Fruit fly (Drosophila melanogaster) whole organism, prepupa: ENCODE measurements around the gene Pde11.

Experiments
- Blimp-1 ChIP-seq: fragments of 200-800 bp; sonication (Bioruptor generic); optimal IDR thresholded peaks from 3 replicates; lab custom pipeline; 2017; ENCODE audit warnings: missing biosample characterization, missing genetic modification characterization, mild to moderate bottlenecking, moderate library complexity, missing genetic modification reagents
- CG10631 ChIP-seq: fragments of 200-800 bp; sonication (Bioruptor generic); optimal IDR thresholded peaks from 2 replicates; lab custom pipeline; 2016; ENCODE audit warnings: missing biosample characterization, missing genetic modification characterization
- CG10669 ChIP-seq: fragments of 200-800 bp; sonication (Bioruptor generic); optimal IDR thresholded peaks from 3 replicates; lab custom pipeline; 2018; ENCODE audit warnings: missing biosample characterization, mild to moderate bottlenecking, missing genetic modification characterization, moderate library complexity
- CG15336 ChIP-seq: fragments of 200-800 bp; sonication (Bioruptor generic); IDR thresholded peaks from 2 replicates; pipeline ENCODE4 v1.3.6; 2022; ENCODE audit warnings: missing biosample characterization, missing genetic modification characterization
- CG16779 ChIP-seq: fragments of 200-800 bp; sonication (Bioruptor generic); optimal IDR thresholded peaks from 3 replicates; lab custom pipeline; 2017; ENCODE audit warnings: missing biosample characterization, mild to moderate bottlenecking, missing genetic modification characterization
- CG31627 ChIP-seq: fragments of 200-800 bp; sonication (Bioruptor generic); optimal IDR thresholded peaks from 3 replicates; lab custom pipeline; 2016; ENCODE audit warnings: missing biosample characterization, missing genetic modification characterization
- CG34406 ChIP-seq: fragments of 200-800 bp; sonication (Bioruptor generic); optimal IDR thresholded peaks from 3 replicates; lab custom pipeline; 2016; ENCODE audit warnings: missing biosample characterization, missing genetic modification characterization
- CG3919 ChIP-seq: fragments of 200-800 bp; sonication (Bioruptor generic); optimal IDR thresholded peaks from 3 replicates; lab custom pipeline; 2016; ENCODE audit warnings: missing biosample characterization, missing genetic modification characterization
- CG4318 ChIP-seq: fragments of 200-800 bp; sonication (Bioruptor generic); optimal IDR thresholded peaks from 3 replicates; lab custom pipeline; 2017; ENCODE audit warnings: missing biosample characterization, mild to moderate bottlenecking, missing genetic modification characterization
- CG6163 ChIP-seq: fragments of 200-800 bp; sonication (Bioruptor generic); IDR thresholded peaks from 3 replicates; pipeline ENCODE4 v1.3.6; 2022; ENCODE audit warnings: missing biosample characterization, missing genetic modification characterization
- CG6808 ChIP-seq: fragments of 200-800 bp; sonication (Bioruptor generic); optimal IDR thresholded peaks from 3 replicates; lab custom pipeline; 2017; ENCODE audit warnings: missing biosample characterization, missing genetic modification characterization, mild to moderate bottlenecking, moderate library complexity, missing genetic modification reagents
- CG6854 ChIP-seq: fragments of 200-800 bp; sonication (Bioruptor generic); optimal IDR thresholded peaks from 2 replicates; lab custom pipeline; 2017; ENCODE audit warnings: missing biosample characterization, mild to moderate bottlenecking, missing genetic modification characterization
- CG8119 ChIP-seq: fragments of 200-800 bp; sonication (Bioruptor generic); IDR thresholded peaks from 3 replicates; pipeline ENCODE4 v1.3.6; 2022; ENCODE audit warnings: missing biosample characterization, missing genetic modification characterization
- CG9139 ChIP-seq: fragments of 200-800 bp; sonication (Bioruptor generic); optimal IDR thresholded peaks from 3 replicates; lab custom pipeline; 2017; ENCODE audit warnings: missing biosample characterization, mild to moderate bottlenecking, missing genetic modification characterization
- Eip75B ChIP-seq: fragments of 200-800 bp; sonication (Bioruptor generic); optimal IDR thresholded peaks from 3 replicates; lab custom pipeline; 2016; ENCODE audit warnings: missing biosample characterization, missing genetic modification characterization
- Eip78C ChIP-seq: fragments of 200-800 bp; sonication (Bioruptor generic); peaks from one replicate; lab custom pipeline; 2016; ENCODE audit warnings: missing biosample characterization, missing genetic modification characterization
- Eip93F ChIP-seq: fragments of 200-800 bp; sonication (Bioruptor generic); optimal IDR thresholded peaks from 2 replicates; lab custom pipeline; 2016; ENCODE audit warnings: missing biosample characterization, mild to moderate bottlenecking, missing genetic modification characterization
- Ets96B ChIP-seq: fragments of 200-800 bp; optimal IDR thresholded peaks from 2 replicates; lab custom pipeline; 2019; ENCODE audit warnings: missing biosample characterization, mild to moderate bottlenecking, missing genetic modification characterization, moderate library complexity
- Gug ChIP-seq: fragments of 200-800 bp; sonication (Bioruptor generic); IDR thresholded peaks from 2 replicates; pipeline ENCODE4 v1.3.6; 2022; ENCODE audit warnings: missing biosample characterization, missing genetic modification characterization
- Hr39 ChIP-seq: fragments of 200-800 bp; sonication (Bioruptor generic); optimal IDR thresholded peaks from 2 replicates; lab custom pipeline; 2016; ENCODE audit warnings: missing biosample characterization, missing genetic modification characterization
- Hr4 ChIP-seq: fragments of 200-800 bp; sonication (Bioruptor generic); optimal IDR thresholded peaks from 3 replicates; lab custom pipeline; 2016; ENCODE audit warnings: missing biosample characterization, missing genetic modification characterization
- Met ChIP-seq: fragments of 200-800 bp; sonication (Bioruptor generic); optimal IDR thresholded peaks from 3 replicates; lab custom pipeline; 2016; ENCODE audit warnings: missing biosample characterization, missing genetic modification characterization
- Sox102F ChIP-seq: fragments of 200-800 bp; sonication (Bioruptor generic); optimal IDR thresholded peaks from 2 replicates; lab custom pipeline; 2016; ENCODE audit warnings: missing biosample characterization, mild to moderate bottlenecking, missing genetic modification characterization
- Sox15 ChIP-seq: fragments of 200-800 bp; sonication (Bioruptor generic); optimal IDR thresholded peaks from 3 replicates; lab custom pipeline; 2016; ENCODE audit warnings: missing biosample characterization, missing genetic modification characterization
- achi ChIP-seq: fragments of 200-800 bp; sonication (Bioruptor generic); optimal IDR thresholded peaks from 3 replicates; lab custom pipeline; 2016; ENCODE audit warnings: missing biosample characterization, missing genetic modification characterization
- cyc ChIP-seq: fragments of 200-800 bp; sonication (Bioruptor generic); optimal IDR thresholded peaks from 3 replicates; lab custom pipeline; 2016; ENCODE audit warnings: missing biosample characterization, missing genetic modification characterization
- dac ChIP-seq: fragments of 200-800 bp; sonication (Bioruptor generic); optimal IDR thresholded peaks from 2 replicates; lab custom pipeline; 2017; ENCODE audit warnings: missing biosample characterization, mild to moderate bottlenecking, missing genetic modification characterization
- dsx ChIP-seq: fragments of 200-800 bp; optimal IDR thresholded peaks from 3 replicates; lab custom pipeline; 2019; ENCODE audit warnings: missing biosample characterization, mild to moderate bottlenecking, missing genetic modification characterization, moderate library complexity; ENCODE audit not compliant: poor library complexity, severe bottlenecking
- eg ChIP-seq: fragments of 200-800 bp; sonication (Bioruptor generic); IDR thresholded peaks from 3 replicates; pipeline ENCODE4 v1.3.6; 2022; ENCODE audit warnings: missing biosample characterization, missing genetic modification characterization
- esn ChIP-seq: fragments of 200-800 bp; sonication (Bioruptor generic); optimal IDR thresholded peaks from 2 replicates; lab custom pipeline; 2016; ENCODE audit warnings: missing biosample characterization, mild to moderate bottlenecking, missing genetic modification characterization, moderate library complexity
- fd85E ChIP-seq: fragments of 200-800 bp; sonication (Bioruptor generic); optimal IDR thresholded peaks from 3 replicates; lab custom pipeline; 2016; ENCODE audit warnings: missing biosample characterization, missing genetic modification characterization
- fkh ChIP-seq: fragments of 200-800 bp; sonication (Bioruptor generic); optimal IDR thresholded peaks from 3 replicates; lab custom pipeline; 2017; ENCODE audit warnings: missing biosample characterization, mild to moderate bottlenecking, missing genetic modification characterization, moderate library complexity
- lz ChIP-seq: fragments of 200-800 bp; sonication (Bioruptor generic); optimal IDR thresholded peaks from 3 replicates; lab custom pipeline; 2016; ENCODE audit warnings: missing biosample characterization, missing genetic modification characterization
- net ChIP-seq: fragments of 200-800 bp; sonication (Bioruptor generic); optimal IDR thresholded peaks from 3 replicates; lab custom pipeline; 2016; ENCODE audit warnings: missing biosample characterization, missing genetic modification characterization
- spab ChIP-seq: fragments of 200-800 bp; sonication (Bioruptor generic); optimal IDR thresholded peaks from 2 replicates; lab custom pipeline; 2017; ENCODE audit warnings: missing biosample characterization, mild to moderate bottlenecking, missing genetic modification characterization, missing genetic modification reagents
- topi ChIP-seq: fragments of 200-800 bp; sonication (Bioruptor generic); optimal IDR thresholded peaks from 3 replicates; lab custom pipeline; 2016; ENCODE audit warnings: missing biosample characterization, missing genetic modification characterization

Pde11 gene

dm6 chr2L:18548753-18549152, 41.4 kb downstream of the Pde11 start (continued):
- peak; percentile 73 for TF ChIP-seq eg
- TF ChIP-seq Eip93F (GFP tag; lab: Kevin White, UChicago) = no peak
- TF ChIP-seq dac (GFP tag; lab: Kevin White, UChicago) = no peak
- no peak for TF ChIP-seq CG6808
- no peak for TF ChIP-seq CG6854 (GFP tag; lab: Kevin White, UChicago)
- no peak for TF ChIP-seq Hr39
- no peak for TF ChIP-seq Met
- peak; percentile 19 for TF ChIP-seq net (GFP tag; lab: Kevin White, UChicago)
- no peak for TF ChIP-seq cyc (GFP tag; lab: Kevin White, UChicago)
- TF ChIP-seq CG31627 = no peak
- peak; percentile 54 for TF ChIP-seq CG4318 (GFP tag; lab: Kevin White, UChicago)
- TF ChIP-seq CG10631 (GFP tag; lab: Kevin White, UChicago) = peak; percentile 4

dm6 chr2L:18546426-18546825, 43.7 kb downstream of the Pde11 start:
- TF ChIP-seq Ets96B (tag; lab: Kevin White, UChicago) = no peak
- no peak for TF ChIP-seq topi
- no peak for TF ChIP-seq fkh (GFP tag; lab: Kevin White, UChicago)
- no peak for TF ChIP-seq Eip93F (GFP tag; lab: Kevin White, UChicago)
- TF ChIP-seq CG16779 (tag; lab: Kevin White, UChicago) = no peak
- no peak for TF ChIP-seq Eip75B (GFP tag; lab: Kevin White, UChicago)
- no peak for TF ChIP-seq Sox15
- no peak for TF ChIP-seq achi (GFP tag; lab: Kevin White, UChicago)
- TF ChIP-seq CG6163 (GFP tag; lab: Robert Waterston, UW) = no peak
- TF ChIP-seq net (GFP tag; lab: Kevin White, UChicago) = no peak
- no peak for TF ChIP-seq CG6808
- TF ChIP-seq Hr4 (GFP tag; lab: Kevin White, UChicago) = no peak
- no peak for TF ChIP-seq CG10631 (GFP tag; lab: Kevin White, UChicago)
- no peak for TF ChIP-seq Gug (GFP tag; lab: Robert Waterston, UW)
- TF ChIP-seq CG3919 (GFP tag; lab: Kevin White, UChicago) = no peak
- no peak for TF ChIP-seq CG10669 (GFP tag; lab: Kevin White, UChicago)
- TF ChIP-seq, all 60 proteins: peak for 0

DNA sequence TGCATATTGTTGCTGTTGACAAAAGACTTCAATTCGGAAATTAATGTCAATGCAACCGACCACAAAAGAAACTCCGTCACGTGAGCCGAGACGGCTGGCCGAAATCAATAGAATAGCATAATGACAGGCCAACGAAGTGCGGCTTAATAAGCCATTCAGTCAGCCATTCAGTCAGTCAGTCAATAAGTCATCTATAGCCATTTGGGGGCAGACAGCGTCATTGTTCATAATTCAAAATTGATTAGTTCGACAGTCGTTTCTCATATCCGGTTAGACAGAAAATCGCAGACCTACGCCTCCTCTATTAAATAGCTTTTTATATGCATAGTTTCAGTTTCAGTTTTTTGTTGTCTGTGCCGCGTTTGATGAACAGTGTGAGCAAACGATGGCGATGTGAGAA, 64.1 kb downstream of the Pde11 start:
- TF ChIP-seq Blimp-1 (no peak), spab (GFP tag; lab: Kevin White, UChicago) (no peak), Hr39 (no peak), CG8119 (GFP tag; lab: Robert Waterston, UW) (no peak), Sox15 (no peak), fd85E (GFP tag; lab: Kevin White, UChicago) (no peak), esn (GFP tag; lab: Kevin White, UChicago) (no peak), CG9139 (GFP tag; lab: Kevin White, UChicago) (no peak), CG34406 (GFP tag; lab: Kevin White, UChicago) (no peak), lz (no peak), topi (no peak), CG15336 (GFP tag; lab: Robert Waterston, UW) (no peak), Eip78C (GFP tag; lab: Kevin White, UChicago) (no peak), net (GFP tag; lab: Kevin White, UChicago) (no peak), Hr4 (GFP tag; lab: Kevin White, UChicago) (no peak), Sox102F (GFP tag; lab: Kevin White, UChicago) (no peak), CG16779 (tag; lab: Kevin White, UChicago) (no peak), achi (GFP tag; lab: Kevin White, UChicago) (no peak), dsx (GFP tag; lab: Kevin White, UChicago) (no peak)

- TF ChIP-seq Blimp-1 (peak; percentile 83), CG16779 (tag; lab: Kevin White, UChicago) (no peak)
- TF ChIP-seq, all 60 proteins: peak for 1
Measured at dm6 chr2L:18524896-18525295, 65.2 kb downstream of the Pde11 start.
